Worm (Caenorhabditis elegans) whole organism, L2 larva: ENCODE data around the gene C27C12.3.

Experiments
- alr-1 ChIP-seq: fragments of 150-350 bp; optimal IDR thresholded peaks from 2 replicates; lab custom pipeline; 2014; ENCODE audit warnings: missing biosample characterization, missing genetic modification characterization
- ama-1 ChIP-seq: fragments of 150-350 bp; optimal IDR thresholded peaks from 2 replicates; lab custom pipeline; 2018; ENCODE audit warnings: inconsistent platforms
- ceh-16 ChIP-seq: fragments of 150-350 bp; optimal IDR thresholded peaks from 2 replicates; lab custom pipeline; 2014; ENCODE audit warnings: missing biosample characterization, missing genetic modification characterization
- elt-1 ChIP-seq: fragments of 150-350 bp; optimal IDR thresholded peaks from 2 replicates; lab custom pipeline; 2014; ENCODE audit warnings: missing biosample characterization, missing genetic modification characterization
- lin-11 ChIP-seq: fragments of 150-350 bp; sonication (generic microtip); optimal IDR thresholded peaks from 2 replicates; lab custom pipeline; 2014; ENCODE audit warnings: missing biosample characterization, missing genetic modification characterization, inconsistent platforms, mixed read lengths
- mdl-1 ChIP-seq, 2 experiments: fragments of 150-350 bp in 1 of 2; sonication (generic microtip) in 1 of 2; optimal IDR thresholded peaks; 2 replicates each; lab custom pipeline; 2017; ENCODE audit warnings: missing biosample characterization in 2 of 2, missing genetic modification characterization in 2 of 2
- nhr-12 ChIP-seq: fragments of 150-350 bp; optimal IDR thresholded peaks from 2 replicates; lab custom pipeline; 2014; ENCODE audit warnings: missing biosample characterization, missing genetic modification characterization
- nhr-237 ChIP-seq: fragments of 150-350 bp; optimal IDR thresholded peaks from 2 replicates; lab custom pipeline; 2014; ENCODE audit warnings: missing biosample characterization, missing genetic modification characterization
- sem-4 ChIP-seq: fragments of 150-350 bp; optimal IDR thresholded peaks from 2 replicates; lab custom pipeline; 2014; ENCODE audit warnings: missing biosample characterization, missing genetic modification reagents, missing genetic modification characterization
- snpc-4 ChIP-seq: fragments of 150-350 bp; optimal IDR thresholded peaks from 2 replicates; lab custom pipeline; 2014; ENCODE audit warnings: missing biosample characterization, missing genetic modification characterization
- unc-39 ChIP-seq: fragments of 150-350 bp; optimal IDR thresholded peaks from 2 replicates; lab custom pipeline; 2014; ENCODE audit warnings: missing biosample characterization, missing genetic modification characterization
- unc-55 ChIP-seq: fragments of 150-350 bp; sonication (generic microtip); optimal IDR thresholded peaks from 3 replicates; lab custom pipeline; 2014; ENCODE audit warnings: missing biosample characterization, missing genetic modification reagents, missing genetic modification characterization
- zag-1 ChIP-seq: fragments of 150-350 bp; optimal IDR thresholded peaks from 2 replicates; lab custom pipeline; 2014; ENCODE audit warnings: missing biosample characterization, missing genetic modification characterization
- ztf-11 ChIP-seq: sonication (generic microtip); optimal IDR thresholded peaks from 2 replicates; lab custom pipeline; 2017; ENCODE audit warnings: missing biosample characterization, missing genetic modification characterization

DNA sequence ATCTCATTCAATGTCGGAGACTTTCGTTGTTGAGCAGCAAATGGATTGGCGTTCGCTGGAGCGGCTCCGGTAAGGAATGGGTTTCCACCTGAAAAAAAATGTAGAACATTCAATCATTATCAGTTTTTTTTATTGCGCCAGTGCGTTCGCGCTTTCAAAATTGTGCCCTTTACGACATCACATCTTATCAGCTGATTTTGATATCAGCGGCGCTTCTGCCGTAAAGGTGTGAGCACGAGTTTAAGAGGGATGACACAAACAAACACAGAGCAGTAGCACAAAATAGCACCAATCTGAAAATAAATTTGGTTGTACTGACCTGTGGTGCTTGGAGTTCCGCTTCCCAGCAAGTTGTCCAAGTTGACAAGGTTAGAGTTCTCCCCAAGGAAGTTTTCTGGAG is 48.9 kb downstream of the C27C12.3 start:
- TF ChIP-seq ceh-16 (tag; lab: Kevin White, UChicago) (no peak), zag-1 (tag; lab: Kevin White, UChicago) (no peak), unc-39 (tag; lab: Kevin White, UChicago) (no peak), nhr-237 (no peak), snpc-4 (no peak), ama-1 (peak; percentile 21), elt-1 (no peak), nhr-12 (tag; lab: Kevin White, UChicago) (no peak), unc-55 (GFP tag; lab: Kevin White, UChicago) (no peak), ztf-11 (tag; lab: Kevin White, UChicago) (no peak), lin-11 (tag; lab: Kevin White, UChicago) (no peak), alr-1 (tag; lab: Kevin White, UChicago) (no peak), sem-4 (tag; lab: Kevin White, UChicago) (no peak), mdl-1 (tag; optimal IDR thresholded peaks at IDR 0.05; lab: Kevin White, UChicago) (no peak)
